Worm (Caenorhabditis elegans) whole organism, midembryonic: ENCODE measurements around the gene pals-39.

Experiments used
- T22C8.4 ChIP-seq: fragments of 200-800 bp; sonication (Bioruptor generic); IDR thresholded peaks from 2 replicates; pipeline ENCODE4 v1.3.6; 2022; ENCODE audit warnings: missing genetic modification characterization, missing compliant biosample characterization
- cog-1 ChIP-seq: sonication (generic microtip); optimal IDR thresholded peaks from 2 replicates; lab custom pipeline; 2016; ENCODE audit warnings: missing genetic modification characterization, missing compliant biosample characterization
- flt-1 ChIP-seq: fragments of 200-800 bp; sonication (Bioruptor generic); IDR thresholded peaks from 2 replicates; pipeline ENCODE4 v1.3.6; 2022; ENCODE audit warnings: missing genetic modification characterization, missing compliant biosample characterization
- klf-2 ChIP-seq: fragments of 200-800 bp; sonication (Bioruptor generic); conservative IDR thresholded peaks from 2 replicates; pipeline ENCODE4 v1.3.6; 2022; ENCODE audit warnings: missing genetic modification reagents, missing genetic modification characterization, missing compliant biosample characterization
- med-1 ChIP-seq: sonication (generic microtip); optimal IDR thresholded peaks from 2 replicates; lab custom pipeline; 2017; ENCODE audit warnings: missing genetic modification characterization, mild to moderate bottlenecking, missing compliant biosample characterization, antibody characterized with exemption, missing genetic modification reagents; ENCODE audit not compliant: insufficient read depth
- tab-1 ChIP-seq: fragments of 200-800 bp; sonication (Bioruptor generic); IDR thresholded peaks from 2 replicates; pipeline ENCODE4 v1.3.6; 2022; ENCODE audit warnings: missing genetic modification characterization, missing compliant biosample characterization
- ztf-23 ChIP-seq: fragments of 200-800 bp; sonication (Bioruptor generic); IDR thresholded peaks from 2 replicates; pipeline ENCODE4 v1.3.6; 2022; ENCODE audit warnings: missing genetic modification reagents, missing genetic modification characterization, missing compliant biosample characterization
- ztf-29 ChIP-seq: fragments of 200-800 bp; sonication (Bioruptor generic); IDR thresholded peaks from 2 replicates; pipeline ENCODE4 v1.3.6; 2022; ENCODE audit warnings: missing genetic modification reagents, missing genetic modification characterization, missing compliant biosample characterization

- TF ChIP-seq T22C8.4 (GFP tag; lab: Robert Waterston, UW) (no peak), ztf-23 (GFP tag; lab: Robert Waterston, UW) (no peak), tab-1 (no peak), ztf-29 (GFP tag; lab: Robert Waterston, UW) (no peak), klf-2 (GFP tag; lab: Robert Waterston, UW) (no peak), med-1 (GFP tag; lab: Kevin White, UChicago) (no peak), flt-1 (GFP tag; lab: Robert Waterston, UW) (no peak), cog-1 (tag; lab: Kevin White, UChicago) (no peak)
Measured at ce11 chrV:12446895-12447294, 3.2 kb upstream of the pals-39 start, which contains the start of the genes pals-38 and C54D10.9.
